Fruit fly (Drosophila melanogaster) whole organism, embryonic: ENCODE results near the gene CG15012.

Experiments
- Atf3 ChIP-seq: fragments of 200-800 bp; sonication (Bioruptor generic); optimal IDR thresholded peaks from 3 replicates; lab custom pipeline; 2016; ENCODE audit warnings: missing biosample characterization, missing genetic modification characterization
- CG10366 ChIP-seq: fragments of 200-800 bp; sonication (Bioruptor generic); IDR thresholded peaks from 2 replicates; pipeline ENCODE4 v1.3.6; 2022; ENCODE audit warnings: missing biosample characterization, missing genetic modification characterization
- CG10654 ChIP-seq: fragments of 200-800 bp; sonication (Bioruptor generic); optimal IDR thresholded peaks from 2 replicates; lab custom pipeline; 2016; ENCODE audit warnings: missing biosample characterization, missing genetic modification characterization
- CG10959 ChIP-seq: fragments of 200-800 bp; sonication (Bioruptor generic); IDR thresholded peaks from 2 replicates; pipeline ENCODE4 v1.3.6; 2022; ENCODE audit warnings: missing biosample characterization, missing genetic modification characterization
- CG11247 ChIP-seq: fragments of 200-800 bp; sonication (Bioruptor generic); IDR thresholded peaks from 2 replicates; pipeline ENCODE4 v1.3.6; 2022; ENCODE audit warnings: missing biosample characterization, missing genetic modification characterization
- CG11504 ChIP-seq: fragments of 200-800 bp; sonication (Bioruptor generic); optimal IDR thresholded peaks from 3 replicates; lab custom pipeline; 2019; ENCODE audit warnings: missing biosample characterization, mild to moderate bottlenecking, missing genetic modification characterization, moderate library complexity
- CG12391 ChIP-seq: fragments of 200-800 bp; sonication (Bioruptor generic); optimal IDR thresholded peaks from 3 replicates; lab custom pipeline; 2018; ENCODE audit warnings: missing biosample characterization, mild to moderate bottlenecking, missing genetic modification characterization, moderate library complexity
- CG13424 ChIP-seq: fragments of 200-800 bp; sonication (Bioruptor generic); optimal IDR thresholded peaks from 2 replicates; lab custom pipeline; 2019; ENCODE audit warnings: missing biosample characterization, mild to moderate bottlenecking, missing genetic modification characterization, moderate library complexity
- CG13775 ChIP-seq: fragments of 200-800 bp; sonication (Bioruptor generic); optimal IDR thresholded peaks from 3 replicates; lab custom pipeline; 2017; ENCODE audit warnings: missing biosample characterization, mild to moderate bottlenecking, missing genetic modification characterization
- CG1603 ChIP-seq: fragments of 200-800 bp; sonication (Bioruptor generic); optimal IDR thresholded peaks from 2 replicates; lab custom pipeline; 2019; ENCODE audit warnings: missing biosample characterization, mild to moderate bottlenecking, missing genetic modification characterization, moderate library complexity
- CG17186 ChIP-seq: fragments of 200-800 bp; sonication (Bioruptor generic); optimal IDR thresholded peaks from 3 replicates; lab custom pipeline; 2017; ENCODE audit warnings: missing biosample characterization, missing genetic modification reagents, missing genetic modification characterization
- CG17359 ChIP-seq: fragments of 200-800 bp; sonication (Bioruptor generic); optimal IDR thresholded peaks from 3 replicates; lab custom pipeline; 2018; ENCODE audit warnings: missing biosample characterization, mild to moderate bottlenecking, missing genetic modification characterization, moderate library complexity
- CG17912 ChIP-seq: fragments of 200-800 bp; sonication (Bioruptor generic); optimal IDR thresholded peaks from 2 replicates; lab custom pipeline; 2018; ENCODE audit warnings: missing biosample characterization, mild to moderate bottlenecking, missing genetic modification characterization
- CG18262 ChIP-seq: fragments of 200-800 bp; optimal IDR thresholded peaks from 3 replicates; lab custom pipeline; 2019; ENCODE audit warnings: missing biosample characterization, mild to moderate bottlenecking, missing genetic modification characterization, moderate library complexity
- CG18476 ChIP-seq: fragments of 200-800 bp; sonication (Bioruptor generic); optimal IDR thresholded peaks from 2 replicates; lab custom pipeline; 2016; ENCODE audit warnings: missing biosample characterization, mild to moderate bottlenecking, missing genetic modification characterization
- CG31365 ChIP-seq: fragments of 200-800 bp; sonication (Bioruptor generic); optimal IDR thresholded peaks from 2 replicates; lab custom pipeline; 2018; ENCODE audit warnings: missing biosample characterization, mild to moderate bottlenecking, missing genetic modification characterization
- CG31388 ChIP-seq: fragments of 200-800 bp; sonication (Bioruptor generic); optimal IDR thresholded peaks from 2 replicates; lab custom pipeline; 2016; ENCODE audit warnings: missing biosample characterization, missing genetic modification characterization
- CG31441 ChIP-seq: fragments of 200-800 bp; sonication (Bioruptor generic); IDR thresholded peaks from 2 replicates; pipeline ENCODE4 v1.3.6; 2022; ENCODE audit warnings: missing biosample characterization, missing genetic modification characterization
- CG32532 ChIP-seq: fragments of 200-800 bp; sonication (Bioruptor generic); IDR thresholded peaks from 2 replicates; pipeline ENCODE4 v1.3.6; 2022; ENCODE audit warnings: missing biosample characterization, missing genetic modification characterization
- CG3995 ChIP-seq: fragments of 200-800 bp; sonication (Bioruptor generic); optimal IDR thresholded peaks from 3 replicates; lab custom pipeline; 2016; ENCODE audit warnings: missing biosample characterization, missing genetic modification characterization
- CG6175 ChIP-seq: fragments of 200-800 bp; sonication (Bioruptor generic); IDR thresholded peaks from 3 replicates; pipeline ENCODE4 v1.3.6; 2022; ENCODE audit warnings: missing biosample characterization, missing genetic modification characterization
- CG6254 ChIP-seq: fragments of 200-800 bp; sonication (Bioruptor generic); optimal IDR thresholded peaks from 3 replicates; lab custom pipeline; 2017; ENCODE audit warnings: mild to moderate bottlenecking, missing biosample characterization, missing genetic modification reagents, missing genetic modification characterization
- CG6683 ChIP-seq: fragments of 200-800 bp; sonication (Bioruptor generic); optimal IDR thresholded peaks from 2 replicates; lab custom pipeline; 2017; ENCODE audit warnings: missing biosample characterization, mild to moderate bottlenecking, missing genetic modification characterization, missing genetic modification reagents
- CG6765 ChIP-seq: fragments of 200-800 bp; sonication (Bioruptor generic); optimal IDR thresholded peaks from 3 replicates; lab custom pipeline; 2017; ENCODE audit warnings: missing biosample characterization, mild to moderate bottlenecking, missing genetic modification characterization
- CG8765 ChIP-seq: fragments of 200-800 bp; sonication (Bioruptor generic); IDR thresholded peaks from 2 replicates; pipeline ENCODE4 v1.3.6; 2022; ENCODE audit warnings: missing biosample characterization, missing genetic modification characterization
- CG8944 ChIP-seq: fragments of 200-800 bp; sonication (Bioruptor generic); optimal IDR thresholded peaks from 3 replicates; lab custom pipeline; 2016; ENCODE audit warnings: missing biosample characterization, missing genetic modification characterization
- HLH3B ChIP-seq: fragments of 200-800 bp; sonication (Bioruptor generic); IDR thresholded peaks from 2 replicates; pipeline ENCODE4 v1.3.6; 2022; ENCODE audit warnings: missing biosample characterization, missing genetic modification characterization
- HLH4C ChIP-seq: fragments of 200-800 bp; sonication (Bioruptor generic); IDR thresholded peaks from 3 replicates; pipeline ENCODE4 v1.3.6; 2022; ENCODE audit warnings: missing biosample characterization, missing genetic modification characterization; ENCODE audit not compliant: partially characterized antibody
- Hey ChIP-seq: fragments of 200-800 bp; sonication (Bioruptor generic); optimal IDR thresholded peaks from 3 replicates; lab custom pipeline; 2018; ENCODE audit warnings: missing biosample characterization, mild to moderate bottlenecking, missing genetic modification characterization
- Hmr ChIP-seq: fragments of 200-800 bp; sonication (Bioruptor generic); optimal IDR thresholded peaks from 3 replicates; lab custom pipeline; 2017; ENCODE audit warnings: mild to moderate bottlenecking, missing biosample characterization, missing genetic modification reagents, missing genetic modification characterization
- Kr ChIP-seq: fragments of 200-800 bp; sonication (Bioruptor generic); optimal IDR thresholded peaks from 2 replicates; lab custom pipeline; 2017; ENCODE audit warnings: missing biosample characterization, mild to moderate bottlenecking, missing genetic modification characterization
- Neu2 ChIP-seq: fragments of 200-800 bp; sonication (Bioruptor generic); optimal IDR thresholded peaks from 3 replicates; lab custom pipeline; 2016; ENCODE audit warnings: missing biosample characterization, missing genetic modification characterization, borderline replicate concordance
- Usf ChIP-seq: fragments of 200-800 bp; sonication (Bioruptor generic); optimal IDR thresholded peaks from 2 replicates; lab custom pipeline; 2017; ENCODE audit warnings: missing genotype, missing biosample characterization, missing genetic modification characterization
- al ChIP-seq: fragments of 200-800 bp; sonication (Bioruptor generic); IDR thresholded peaks from 2 replicates; pipeline ENCODE4 v1.3.6; 2022; ENCODE audit warnings: missing biosample characterization, missing genetic modification characterization
- ap ChIP-seq: fragments of 200-800 bp; sonication (Bioruptor generic); IDR thresholded peaks from 2 replicates; pipeline ENCODE4 v1.3.6; 2022; ENCODE audit warnings: missing biosample characterization, missing genetic modification characterization
- bigmax ChIP-seq: fragments of 200-800 bp; sonication (Bioruptor generic); optimal IDR thresholded peaks from 2 replicates; lab custom pipeline; 2018; ENCODE audit warnings: missing biosample characterization, mild to moderate bottlenecking, missing genetic modification characterization
- cas ChIP-seq: fragments of 200-800 bp; sonication (Bioruptor generic); IDR thresholded peaks from 2 replicates; pipeline ENCODE4 v1.3.6; 2022; ENCODE audit warnings: missing biosample characterization, missing genetic modification characterization
- disco-r ChIP-seq: fragments of 200-800 bp; sonication (Bioruptor generic); optimal IDR thresholded peaks from 2 replicates; lab custom pipeline; 2016; ENCODE audit warnings: missing biosample characterization, missing genetic modification characterization
- ewg ChIP-seq: fragments of 200-800 bp; sonication (Bioruptor generic); optimal IDR thresholded peaks from 3 replicates; lab custom pipeline; 2017; ENCODE audit warnings: mild to moderate bottlenecking, missing biosample characterization, missing genetic modification reagents, missing genetic modification characterization
- fd64A ChIP-seq: fragments of 200-800 bp; sonication (Bioruptor generic); optimal IDR thresholded peaks from 3 replicates; lab custom pipeline; 2018; ENCODE audit warnings: missing biosample characterization, mild to moderate bottlenecking, missing genetic modification characterization
- fu2 ChIP-seq: fragments of 200-800 bp; sonication (Bioruptor generic); optimal IDR thresholded peaks from 2 replicates; lab custom pipeline; 2016; ENCODE audit warnings: missing biosample characterization, missing genetic modification characterization
- gcm ChIP-seq: fragments of 200-800 bp; sonication (Bioruptor generic); optimal IDR thresholded peaks from 2 replicates; lab custom pipeline; 2019; ENCODE audit warnings: missing biosample characterization, mild to moderate bottlenecking, missing genetic modification characterization, moderate library complexity
- her ChIP-seq: fragments of 200-800 bp; sonication (Bioruptor generic); optimal IDR thresholded peaks from 2 replicates; lab custom pipeline; 2016; ENCODE audit warnings: missing biosample characterization, missing genetic modification characterization
- lola ChIP-seq, 3 experiments: fragments of >200 bp in 2 of 3; fragments of 200-800 bp in 1 of 3; sonication (Bioruptor generic) in 1 of 3; optimal IDR thresholded peaks; 2 replicates each; lab custom pipeline; 2017 to 2019; ENCODE audit warnings: missing biosample characterization in 3 of 3, missing genetic modification characterization in 3 of 3, mild to moderate bottlenecking in 1 of 3, moderate library complexity in 1 of 3
- lov ChIP-seq, 2 experiments: fragments of 200-800 bp in 1 of 2; fragments of >200 bp in 1 of 2; sonication (Bioruptor generic) in 1 of 2; IDR thresholded peaks in 1 of 2; optimal IDR thresholded peaks in 1 of 2; 2 replicates in 1 of 2; 3 replicates in 1 of 2; pipeline versions ENCODE4 v1.3.6 to Lab custom; 2017 to 2022; ENCODE audit warnings: missing biosample characterization in 1 of 2, missing genetic modification characterization in 1 of 2
- maf-S ChIP-seq: fragments of 200-800 bp; sonication (Bioruptor generic); optimal IDR thresholded peaks from 2 replicates; lab custom pipeline; 2016; ENCODE audit warnings: missing biosample characterization, missing genetic modification characterization
- oc ChIP-seq: fragments of 200-800 bp; sonication (Bioruptor generic); optimal IDR thresholded peaks from 2 replicates; lab custom pipeline; 2018; ENCODE audit warnings: missing biosample characterization, mild to moderate bottlenecking, missing genetic modification characterization, moderate library complexity
- sens ChIP-seq: fragments of 200-800 bp; sonication (Bioruptor generic); peaks from one replicate; lab custom pipeline; 2016; ENCODE audit warnings: missing biosample characterization, missing genetic modification characterization
- stwl ChIP-seq: fragments of 200-800 bp; sonication (Bioruptor generic); optimal IDR thresholded peaks from 3 replicates; lab custom pipeline; 2018; ENCODE audit warnings: missing biosample characterization, mild to moderate bottlenecking, missing genetic modification characterization, moderate library complexity
- tll ChIP-seq, 2 experiments: fragments of 200-800 bp in 1 of 2; fragments of >200 bp in 1 of 2; sonication (Bioruptor generic) in 1 of 2; optimal IDR thresholded peaks; 2 replicates each; lab custom pipeline; 2017 to 2019; ENCODE audit warnings: missing biosample characterization in 2 of 2, missing genetic modification characterization in 2 of 2, mild to moderate bottlenecking in 1 of 2, moderate library complexity in 1 of 2

The CG15012 gene

dm6 chr3L:4313299-4313698 is 21.3 kb upstream of the CG15012 start, which contains the start of gene Claspin (continued):
- TF ChIP-seq CG31388 (GFP tag; lab: Kevin White, UChicago) (no peak), ewg (GFP tag; lab: Kevin White, UChicago) (no peak), CG3995 (GFP tag; lab: Kevin White, UChicago) (no peak), CG11247 (GFP tag; lab: Robert Waterston, UW) (no peak), ap (no peak), maf-S (GFP tag; lab: Kevin White, UChicago) (peak; percentile 27), fu2 (GFP tag; lab: Kevin White, UChicago) (peak; percentile 43), CG10366 (peak; percentile 13; the same call in 1 of the 2 replicates), CG6175 (GFP tag; lab: Robert Waterston, UW) (no peak), oc (tag; lab: Kevin White, UChicago) (no peak), CG17359 (tag; lab: Kevin White, UChicago) (peak; percentile 11), Atf3 (GFP tag; lab: Kevin White, UChicago) (no peak), Neu2 (GFP tag; lab: Kevin White, UChicago) (no peak), al (GFP tag; lab: Robert Waterston, UW) (no peak), Usf (GFP tag; lab: Kevin White, UChicago) (no peak), CG31441 (no peak), CG13424 (tag; lab: Kevin White, UChicago) (peak; percentile 25), HLH4C (GFP tag; lab: Robert Waterston, UW) (no peak), CG8944 (GFP tag; lab: Kevin White, UChicago) (peak; percentile 18), sens (GFP tag; lab: Kevin White, UChicago) (peak; percentile 88), CG13775 (no peak), gcm (GFP tag; lab: Kevin White, UChicago) (peak; percentile 94), CG18262 (no peak), CG17912 (GFP tag; lab: Kevin White, UChicago) (peak; percentile 54), CG12391 (tag; lab: Kevin White, UChicago) (peak; percentile 40), HLH3B (GFP tag; lab: Robert Waterston, UW) (no peak), CG17186 (GFP tag; lab: Kevin White, UChicago) (no peak), CG8765 (GFP tag; lab: Robert Waterston, UW) (no peak), CG32532 (GFP tag; lab: Robert Waterston, UW) (no peak; the same call in 1 of the 2 replicates), lola (GFP tag; optimal IDR thresholded peaks at IDR 0.05; lab: Kevin White, UChicago) (no peak), stwl (tag; lab: Kevin White, UChicago) (peak; percentile 72), Hey (no peak), CG6765 (no peak), Kr (GFP tag; lab: Kevin White, UChicago) (no peak), Hmr (GFP tag; lab: Kevin White, UChicago) (no peak), tll (GFP tag; optimal IDR thresholded peaks at IDR 0.05; lab: Kevin White, UChicago) (no peak), CG1603 (peak; percentile 73), lov (optimal IDR thresholded peaks at IDR 0.05; lab: Kevin White, UChicago) (no peak), lov (GFP tag; IDR thresholded peaks at IDR 0.05; lab: Robert Waterston, UW) (no peak), CG10959 (GFP tag; lab: Robert Waterston, UW) (no peak), her (GFP tag; lab: Kevin White, UChicago) (peak; percentile 10), CG6683 (GFP tag; lab: Kevin White, UChicago) (no peak), disco-r (GFP tag; lab: Kevin White, UChicago) (no peak), fd64A (GFP tag; lab: Kevin White, UChicago) (no peak), CG18476 (GFP tag; lab: Kevin White, UChicago) (no peak), CG6254 (no peak), CG10654 (GFP tag; lab: Kevin White, UChicago) (no peak), bigmax (GFP tag; lab: Kevin White, UChicago) (no peak), CG11504 (tag; lab: Kevin White, UChicago) (no peak), cas (no peak; the same call in 1 of the 2 replicates), CG31365 (no peak)
